Fruit fly (Drosophila melanogaster) whole organism, embryonic: Measurements from ENCODE around the gene Slc25A46a.
A peak's percentile ranks its signal among the peaks of the same experiment; 100 is the strongest.

Source experiments
- B-H1 ChIP-seq: fragments of 200-800 bp; sonication (Bioruptor generic); IDR thresholded peaks from 3 replicates; pipeline ENCODE4 v1.3.6; 2022; ENCODE audit warnings: missing biosample characterization, missing genetic modification characterization
- BtbVII ChIP-seq: fragments of 200-800 bp; sonication (Bioruptor generic); optimal IDR thresholded peaks from 3 replicates; lab custom pipeline; 2017; ENCODE audit warnings: missing biosample characterization, mild to moderate bottlenecking, missing genetic modification characterization
- CG10267 ChIP-seq: fragments of 200-800 bp; sonication (Bioruptor generic); optimal IDR thresholded peaks from 2 replicates; lab custom pipeline; 2018; ENCODE audit warnings: missing biosample characterization, mild to moderate bottlenecking, missing genetic modification characterization, moderate library complexity
- CG11085 ChIP-seq: fragments of 200-800 bp; sonication (Bioruptor generic); IDR thresholded peaks from 2 replicates; pipeline ENCODE4 v1.3.6; 2022; ENCODE audit warnings: missing biosample characterization, missing genetic modification characterization
- CG11398 ChIP-seq: fragments of 200-800 bp; sonication (Bioruptor generic); optimal IDR thresholded peaks from 2 replicates; lab custom pipeline; 2016; ENCODE audit warnings: missing biosample characterization, missing genetic modification characterization
- CG12942 ChIP-seq: fragments of 200-800 bp; sonication (Bioruptor generic); optimal IDR thresholded peaks from 3 replicates; lab custom pipeline; 2016; ENCODE audit warnings: missing biosample characterization, missing genetic modification characterization
- CG17385 ChIP-seq: fragments of 200-800 bp; sonication (Bioruptor generic); optimal IDR thresholded peaks from 3 replicates; lab custom pipeline; 2018; ENCODE audit warnings: missing biosample characterization, mild to moderate bottlenecking, missing genetic modification characterization
- CG2116 ChIP-seq: fragments of 200-800 bp; sonication (Bioruptor generic); optimal IDR thresholded peaks from 3 replicates; lab custom pipeline; 2018; ENCODE audit warnings: missing biosample characterization, mild to moderate bottlenecking, missing genetic modification characterization
- CG2129 ChIP-seq: fragments of 200-800 bp; sonication (Bioruptor generic); IDR thresholded peaks from 2 replicates; pipeline ENCODE4 v1.3.6; 2022; ENCODE audit warnings: missing biosample characterization, missing genetic modification characterization; ENCODE audit not compliant: partially characterized antibody
- CG2199 ChIP-seq: fragments of 200-800 bp; sonication (Bioruptor generic); IDR thresholded peaks from 3 replicates; pipeline ENCODE4 v1.3.6; 2022; ENCODE audit warnings: missing biosample characterization, missing genetic modification characterization
- CG32772 ChIP-seq: fragments of 200-800 bp; sonication (Bioruptor generic); IDR thresholded peaks from 2 replicates; pipeline ENCODE4 v1.3.6; 2022; ENCODE audit warnings: missing biosample characterization, missing genetic modification characterization
- CG33557 ChIP-seq: fragments of 200-800 bp; sonication (Bioruptor generic); optimal IDR thresholded peaks from 2 replicates; lab custom pipeline; 2019; ENCODE audit warnings: missing biosample characterization, mild to moderate bottlenecking, missing genetic modification characterization, moderate library complexity
- CG42726 ChIP-seq: fragments of 200-800 bp; sonication (Bioruptor generic); IDR thresholded peaks from 2 replicates; pipeline ENCODE4 v1.3.6; 2022; ENCODE audit warnings: missing biosample characterization, missing genetic modification characterization; ENCODE audit not compliant: partially characterized antibody
- CG4328 ChIP-seq: fragments of 200-800 bp; sonication (Bioruptor generic); optimal IDR thresholded peaks from 3 replicates; lab custom pipeline; 2017; ENCODE audit warnings: missing biosample characterization, missing genetic modification reagents, missing genetic modification characterization
- CG4820 ChIP-seq: fragments of 200-800 bp; sonication (Bioruptor generic); optimal IDR thresholded peaks from 3 replicates; lab custom pipeline; 2016; ENCODE audit warnings: missing biosample characterization, missing genetic modification characterization
- CG5953 ChIP-seq: fragments of 200-800 bp; sonication (Bioruptor generic); IDR thresholded peaks from 2 replicates; pipeline ENCODE4 v1.3.6; 2022; ENCODE audit warnings: missing biosample characterization, missing genetic modification characterization
- CG7786 ChIP-seq: fragments of 200-800 bp; sonication (Bioruptor generic); optimal IDR thresholded peaks from 2 replicates; lab custom pipeline; 2016; ENCODE audit warnings: missing biosample characterization, missing genetic modification characterization
- CG8290 ChIP-seq, 3 experiments: fragments of 200-800 bp; sonication (Bioruptor generic); optimal IDR thresholded peaks; 2 replicates each; lab custom pipeline; 2016 to 2019; ENCODE audit warnings: missing biosample characterization in 3 of 3, missing genetic modification characterization in 3 of 3, mild to moderate bottlenecking in 2 of 3, moderate library complexity in 1 of 3
- CG9215 ChIP-seq: fragments of 200-800 bp; sonication (Bioruptor generic); IDR thresholded peaks from 2 replicates; pipeline ENCODE4 v1.3.6; 2022; ENCODE audit warnings: missing biosample characterization, missing genetic modification characterization
- CG9817 ChIP-seq: fragments of 200-800 bp; sonication (Bioruptor generic); optimal IDR thresholded peaks from 2 replicates; lab custom pipeline; 2018; ENCODE audit warnings: missing biosample characterization, mild to moderate bottlenecking, missing genetic modification characterization, moderate library complexity
- CoRest ChIP-seq: fragments of 200-800 bp; sonication (Bioruptor generic); optimal IDR thresholded peaks from 3 replicates; lab custom pipeline; 2018; ENCODE audit warnings: missing biosample characterization, mild to moderate bottlenecking, missing genetic modification characterization, moderate library complexity
- D19B ChIP-seq: fragments of 200-800 bp; sonication (Bioruptor generic); optimal IDR thresholded peaks from 2 replicates; lab custom pipeline; 2017; ENCODE audit warnings: missing biosample characterization, mild to moderate bottlenecking, missing genetic modification characterization
- GATAe ChIP-seq: fragments of 200-800 bp; sonication (Bioruptor generic); conservative IDR thresholded peaks from 2 replicates; pipeline ENCODE4 v1.3.6; 2022; ENCODE audit warnings: missing biosample characterization, missing genetic modification characterization
- Hsf ChIP-seq: fragments of 200-800 bp; sonication (Bioruptor generic); optimal IDR thresholded peaks from 3 replicates; lab custom pipeline; 2016; ENCODE audit warnings: missing biosample characterization, missing genetic modification characterization
- Max ChIP-seq: fragments of 200-800 bp; sonication (Bioruptor generic); optimal IDR thresholded peaks from 2 replicates; lab custom pipeline; 2016; ENCODE audit warnings: missing biosample characterization, mild to moderate bottlenecking, missing genetic modification characterization
- Nf-YA ChIP-seq: fragments of 200-800 bp; sonication (Bioruptor generic); IDR thresholded peaks from 2 replicates; pipeline ENCODE4 v1.3.6; 2022; ENCODE audit warnings: missing biosample characterization, missing genetic modification characterization
- Oaz ChIP-seq: fragments of 200-800 bp; sonication (Bioruptor generic); IDR thresholded peaks from 2 replicates; pipeline ENCODE4 v1.3.6; 2022; ENCODE audit warnings: missing biosample characterization, missing genetic modification characterization
- Trl ChIP-seq, 3 experiments: fragments of >200 bp in 2 of 3; fragments of 200-800 bp in 1 of 3; sonication (Bioruptor generic) in 1 of 3; optimal IDR thresholded peaks; 2 replicates in 1 of 3; 3 replicates in 2 of 3; lab custom pipeline; 2016 to 2017; ENCODE audit warnings: missing biosample characterization in 1 of 3, missing genetic modification characterization in 1 of 3
- YL-1 ChIP-seq: fragments of 200-800 bp; sonication (Bioruptor generic); optimal IDR thresholded peaks from 3 replicates; lab custom pipeline; 2017; ENCODE audit warnings: missing biosample characterization, mild to moderate bottlenecking, missing genetic modification characterization
- bab2 ChIP-seq: fragments of 200-800 bp; sonication (Bioruptor generic); optimal IDR thresholded peaks from 2 replicates; lab custom pipeline; 2016; ENCODE audit warnings: missing biosample characterization, missing genetic modification characterization
- bbx ChIP-seq: fragments of 200-800 bp; sonication (Bioruptor generic); IDR thresholded peaks from 2 replicates; pipeline ENCODE4 v1.3.6; 2022; ENCODE audit warnings: missing biosample characterization, missing genetic modification characterization; ENCODE audit not compliant: partially characterized antibody
- bowl ChIP-seq: fragments of 200-800 bp; sonication (Bioruptor generic); IDR thresholded peaks from 2 replicates; pipeline ENCODE4 v1.3.6; 2022; ENCODE audit warnings: missing biosample characterization, missing genetic modification characterization
- fu2 ChIP-seq: fragments of 200-800 bp; sonication (Bioruptor generic); optimal IDR thresholded peaks from 2 replicates; lab custom pipeline; 2016; ENCODE audit warnings: missing biosample characterization, missing genetic modification characterization
- gfzf ChIP-seq: fragments of 200-800 bp; sonication (Bioruptor generic); optimal IDR thresholded peaks from 2 replicates; lab custom pipeline; 2016; ENCODE audit warnings: missing biosample characterization, mild to moderate bottlenecking, missing genetic modification characterization, moderate library complexity
- gsb ChIP-seq: fragments of 200-800 bp; sonication (Bioruptor generic); IDR thresholded peaks from 2 replicates; pipeline ENCODE4 v1.3.6; 2022; ENCODE audit warnings: missing biosample characterization, missing genetic modification characterization
- hkb ChIP-seq, 2 experiments: fragments of 200-800 bp in 1 of 2; fragments of >200 bp in 1 of 2; sonication (Bioruptor generic) in 1 of 2; IDR thresholded peaks in 1 of 2; optimal IDR thresholded peaks in 1 of 2; 2 replicates each; pipeline versions ENCODE4 v1.3.6 to Lab custom; 2017 to 2022; ENCODE audit warnings: missing biosample characterization in 1 of 2, missing genetic modification characterization in 1 of 2
- ind ChIP-seq: fragments of 200-800 bp; sonication (Bioruptor generic); optimal IDR thresholded peaks from 3 replicates; lab custom pipeline; 2016; ENCODE audit warnings: missing biosample characterization, missing genetic modification characterization
- peb ChIP-seq: fragments of 200-800 bp; sonication (Bioruptor generic); IDR thresholded peaks from 2 replicates; pipeline ENCODE4 v1.3.6; 2022; ENCODE audit warnings: missing biosample characterization, missing genetic modification characterization
- pfk ChIP-seq: fragments of 200-800 bp; sonication (Bioruptor generic); optimal IDR thresholded peaks from 2 replicates; lab custom pipeline; 2018; ENCODE audit warnings: missing biosample characterization, mild to moderate bottlenecking, missing genetic modification characterization, moderate library complexity
- prd ChIP-seq, 3 experiments: fragments of >200 bp in 2 of 3; fragments of 200-800 bp in 1 of 3; sonication (Bioruptor generic) in 1 of 3; optimal IDR thresholded peaks in 2 of 3; IDR thresholded peaks in 1 of 3; 2 replicates in 2 of 3; 3 replicates in 1 of 3; pipeline versions ENCODE4 v1.3.6 to Lab custom; 2017 to 2022; ENCODE audit warnings: missing biosample characterization in 1 of 3, missing genetic modification characterization in 1 of 3
- run ChIP-seq: fragments of 200-800 bp; sonication (Bioruptor generic); optimal IDR thresholded peaks from 3 replicates; lab custom pipeline; 2018; ENCODE audit warnings: missing biosample characterization, mild to moderate bottlenecking, missing genetic modification characterization
- salm ChIP-seq: fragments of 200-800 bp; sonication (Bioruptor generic); optimal IDR thresholded peaks from 2 replicates; lab custom pipeline; 2018; ENCODE audit warnings: missing biosample characterization, mild to moderate bottlenecking, missing genetic modification characterization
- sc ChIP-seq, 3 experiments: fragments of >200 bp in 2 of 3; fragments of 200-800 bp in 1 of 3; sonication (Bioruptor generic) in 1 of 3; optimal IDR thresholded peaks; 2 replicates in 2 of 3; 3 replicates in 1 of 3; lab custom pipeline; 2017; ENCODE audit warnings: mild to moderate bottlenecking in 1 of 3, missing biosample characterization in 1 of 3, missing genetic modification characterization in 1 of 3, missing genetic modification reagents in 1 of 3
- sens ChIP-seq: fragments of 200-800 bp; sonication (Bioruptor generic); peaks from one replicate; lab custom pipeline; 2016; ENCODE audit warnings: missing biosample characterization, missing genetic modification characterization
- stwl ChIP-seq: fragments of 200-800 bp; sonication (Bioruptor generic); optimal IDR thresholded peaks from 3 replicates; lab custom pipeline; 2018; ENCODE audit warnings: missing biosample characterization, mild to moderate bottlenecking, missing genetic modification characterization, moderate library complexity
- sug ChIP-seq: fragments of 200-800 bp; optimal IDR thresholded peaks from 2 replicates; lab custom pipeline; 2019; ENCODE audit warnings: missing biosample characterization, mild to moderate bottlenecking, missing genetic modification characterization, moderate library complexity
- unc-4 ChIP-seq: fragments of 200-800 bp; sonication (Bioruptor generic); IDR thresholded peaks from 2 replicates; pipeline ENCODE4 v1.3.6; 2022; ENCODE audit warnings: missing biosample characterization, missing genetic modification characterization; ENCODE audit not compliant: partially characterized antibody
- zen2 ChIP-seq: fragments of 200-800 bp; sonication (Bioruptor generic); IDR thresholded peaks from 3 replicates; pipeline ENCODE4 v1.3.6; 2022; ENCODE audit warnings: missing biosample characterization, missing genetic modification characterization; ENCODE audit not compliant: partially characterized antibody

The Slc25A46a gene

DNA sequence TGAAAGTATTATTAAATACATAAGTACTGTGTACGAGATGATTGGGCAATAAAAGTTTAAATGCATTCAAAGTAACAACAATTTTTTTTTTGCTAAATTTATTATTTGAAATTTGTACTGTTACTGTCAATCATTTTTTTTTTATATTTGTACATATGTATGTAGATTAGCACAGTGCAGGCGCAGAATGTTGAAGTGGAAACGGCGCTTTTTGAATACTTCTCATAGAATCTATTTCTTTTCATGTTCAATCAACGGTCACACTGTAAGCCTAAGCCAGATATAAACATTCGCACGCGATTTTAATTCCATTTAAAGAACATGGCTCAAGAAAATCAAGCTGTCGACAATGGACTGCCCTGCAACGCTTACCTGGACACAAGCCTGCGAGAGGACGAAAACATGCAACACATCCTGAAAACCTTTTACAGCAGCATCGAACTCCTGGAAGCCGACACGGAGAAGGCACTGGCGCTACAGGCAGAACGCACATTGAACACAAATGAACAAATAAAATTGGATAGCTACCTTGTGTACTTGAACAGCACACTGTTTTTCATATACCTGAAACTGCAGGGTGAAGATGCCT lies 38.7 kb upstream of the Slc25A46a start, which contains the start of gene Rrp47 (continued):
- no peak for TF ChIP-seq zen2 (GFP tag; lab: Robert Waterston, UW)
- no peak for TF ChIP-seq run (tag; lab: Kevin White, UChicago)
- TF ChIP-seq BtbVII: no peak
- TF ChIP-seq CG12942: no peak
- TF ChIP-seq bab2 (GFP tag; lab: Kevin White, UChicago): no peak
- no peak for TF ChIP-seq CG7786 (GFP tag; lab: Kevin White, UChicago)
- no peak for TF ChIP-seq CG11398 (GFP tag; lab: Kevin White, UChicago)
- TF ChIP-seq Max (GFP tag; lab: Kevin White, UChicago): no peak
- no peak for TF ChIP-seq Trl (optimal IDR thresholded peaks at IDR 0.05; lab: Kevin White, UChicago)
- TF ChIP-seq Trl (GFP tag; optimal IDR thresholded peaks at IDR 0.05; lab: Kevin White, UChicago): no peak
- TF ChIP-seq GATAe: no peak
- TF ChIP-seq sens (GFP tag; lab: Kevin White, UChicago): peak; percentile 71
- no peak for TF ChIP-seq bowl (GFP tag; lab: Robert Waterston, UW)
- TF ChIP-seq CG8290 (GFP tag; optimal IDR thresholded peaks at IDR 0.05; lab: Kevin White, UChicago): peak; percentile 5
- TF ChIP-seq CG8290 (tag; optimal IDR thresholded peaks at IDR 0.05; lab: Kevin White, UChicago): no peak
- no peak for TF ChIP-seq peb
- TF ChIP-seq CG2116 (GFP tag; lab: Kevin White, UChicago): peak; percentile 38
- TF ChIP-seq bbx (GFP tag; lab: Robert Waterston, UW): no peak
- TF ChIP-seq Nf-YA (GFP tag; lab: Robert Waterston, UW): no peak
- TF ChIP-seq CG11085 (GFP tag; lab: Robert Waterston, UW): no peak
- no peak for TF ChIP-seq CG42726 (GFP tag; lab: Robert Waterston, UW)
- no peak for TF ChIP-seq Oaz (GFP tag; lab: Robert Waterston, UW)
- TF ChIP-seq prd (optimal IDR thresholded peaks at IDR 0.05; lab: Kevin White, UChicago): no peak
- TF ChIP-seq prd (GFP tag; IDR thresholded peaks at IDR 0.05; lab: Robert Waterston, UW): no peak
- no peak for TF ChIP-seq unc-4
- no peak for TF ChIP-seq CG9817 (tag; lab: Kevin White, UChicago)
- no peak for TF ChIP-seq sc (optimal IDR thresholded peaks at IDR 0.05; lab: Kevin White, UChicago)
- no peak for TF ChIP-seq sc (GFP tag; optimal IDR thresholded peaks at IDR 0.05; lab: Kevin White, UChicago)
- no peak for TF ChIP-seq CG4820 (GFP tag; lab: Kevin White, UChicago)
- no peak for TF ChIP-seq CG17385 (GFP tag; lab: Kevin White, UChicago)
- TF ChIP-seq D19B: no peak
- TF ChIP-seq B-H1 (GFP tag; lab: Robert Waterston, UW): no peak
- TF ChIP-seq CG10267 (tag; lab: Kevin White, UChicago): peak; percentile 12
- no peak for TF ChIP-seq fu2 (GFP tag; lab: Kevin White, UChicago)
- TF ChIP-seq hkb (optimal IDR thresholded peaks at IDR 0.05; lab: Kevin White, UChicago): no peak
- 0 out of 2 replicates have a peak, but pooled peaks have one; percentile 16 for TF ChIP-seq hkb (GFP tag; IDR thresholded peaks at IDR 0.05; lab: Robert Waterston, UW)
- TF ChIP-seq CG4328 (GFP tag; lab: Kevin White, UChicago): no peak
- no peak for TF ChIP-seq CoRest (tag; lab: Kevin White, UChicago)
- no peak for TF ChIP-seq ind (GFP tag; lab: Kevin White, UChicago)
- TF ChIP-seq Hsf (GFP tag; lab: Kevin White, UChicago): no peak
- no peak for TF ChIP-seq CG5953 (GFP tag; lab: Robert Waterston, UW)
- peak; percentile 78 for TF ChIP-seq stwl
- TF ChIP-seq CG32772 (GFP tag; lab: Robert Waterston, UW): no peak
- TF ChIP-seq pfk (GFP tag; lab: Kevin White, UChicago): peak; percentile 54
- no peak for TF ChIP-seq sug (tag; lab: Kevin White, UChicago)
- no peak for TF ChIP-seq salm (tag; lab: Kevin White, UChicago)
- TF ChIP-seq CG2199 (GFP tag; lab: Robert Waterston, UW): no peak
- no peak for TF ChIP-seq CG9215 (GFP tag; lab: Robert Waterston, UW)
- TF ChIP-seq YL-1 (GFP tag; lab: Kevin White, UChicago): peak; percentile 20
- TF ChIP-seq gfzf (GFP tag; lab: Kevin White, UChicago): peak; percentile 74
- TF ChIP-seq CG2129: no peak
- TF ChIP-seq CG33557 (GFP tag; lab: Kevin White, UChicago): no peak
- TF ChIP-seq gsb: no peak
